Worm (Caenorhabditis elegans) whole organism, L4 larva: ENCODE results near the gene F16B12.4.

Source experiments
- D1046.2 ChIP-seq: fragments of 200-800 bp; sonication (Bioruptor generic); IDR thresholded peaks from 2 replicates; pipeline ENCODE4 v1.3.6; 2022; ENCODE audit warnings: missing genetic modification characterization, missing compliant biosample characterization
- F44E2.7 ChIP-seq: fragments of 200-800 bp; sonication (Bioruptor generic); IDR thresholded peaks from 2 replicates; pipeline ENCODE4 v2.1.2; 2022; ENCODE audit warnings: missing genetic modification characterization, missing compliant biosample characterization
- T26A8.4 ChIP-seq: fragments of 200-800 bp; sonication (Bioruptor generic); IDR thresholded peaks from 2 replicates; pipeline ENCODE4 v1.3.6; 2022; ENCODE audit warnings: missing genetic modification characterization, missing compliant biosample characterization
- Y5F2A.4 ChIP-seq: fragments of 200-800 bp; sonication (Bioruptor generic); optimal IDR thresholded peaks from 2 replicates; lab custom pipeline; 2018; ENCODE audit warnings: mild to moderate bottlenecking, missing genetic modification characterization, missing compliant biosample characterization
- aha-1 ChIP-seq: fragments of 150-350 bp; peaks from one replicate; lab custom pipeline; 2014; ENCODE audit warnings: missing biosample characterization, missing genetic modification characterization
- attf-4 ChIP-seq: sonication (generic microtip); optimal IDR thresholded peaks from 3 replicates; lab custom pipeline; 2017; ENCODE audit warnings: missing biosample characterization, missing genetic modification characterization
- ceh-20 ChIP-seq: fragments of 200-800 bp; sonication (Bioruptor generic); IDR thresholded peaks from 2 replicates; pipeline ENCODE4 v1.3.6; 2022; ENCODE audit warnings: missing genetic modification reagents, missing genetic modification characterization, missing compliant biosample characterization
- ceh-32 ChIP-seq: sonication (generic microtip); optimal IDR thresholded peaks from 2 replicates; lab custom pipeline; 2016; ENCODE audit warnings: mild to moderate bottlenecking, missing genetic modification characterization, missing compliant biosample characterization; ENCODE audit not compliant: poor library complexity
- daf-12 ChIP-seq: fragments of 150-350 bp; optimal IDR thresholded peaks from 2 replicates; lab custom pipeline; 2014; ENCODE audit warnings: missing biosample characterization, missing genetic modification reagents, missing genetic modification characterization
- daf-19 ChIP-seq: fragments of 200-800 bp; sonication (Bioruptor generic); conservative IDR thresholded peaks from 2 replicates; pipeline ENCODE4 v1.3.6; 2022; ENCODE audit warnings: missing genetic modification characterization, missing compliant biosample characterization
- dmd-6 ChIP-seq: fragments of 200-800 bp; sonication (Bioruptor generic); IDR thresholded peaks from 2 replicates; pipeline ENCODE4 v1.3.6; 2022; ENCODE audit warnings: missing genetic modification reagents, missing genetic modification characterization, missing compliant biosample characterization
- dpl-1 ChIP-seq: fragments of 150-350 bp; optimal IDR thresholded peaks from 2 replicates; lab custom pipeline; 2014; ENCODE audit warnings: missing biosample characterization, missing genetic modification reagents, missing genetic modification characterization
- duxl-1 ChIP-seq: sonication (generic microtip); optimal IDR thresholded peaks from 2 replicates; lab custom pipeline; 2016; ENCODE audit warnings: mild to moderate bottlenecking, missing genetic modification characterization, moderate library complexity, missing compliant biosample characterization; ENCODE audit not compliant: poor library complexity
- hmg-1.1 ChIP-seq: fragments of 200-800 bp; sonication (Bioruptor generic); IDR thresholded peaks from 2 replicates; pipeline ENCODE4 v1.3.6; 2022; ENCODE audit warnings: missing genetic modification reagents, missing genetic modification characterization, missing compliant biosample characterization
- lin-1 ChIP-seq: fragments of 200-800 bp; sonication (Bioruptor generic); IDR thresholded peaks from 2 replicates; pipeline ENCODE4 v1.3.6; 2022; ENCODE audit warnings: missing genetic modification reagents, missing genetic modification characterization, missing compliant biosample characterization
- lin-38 ChIP-seq: fragments of 200-800 bp; sonication (Bioruptor generic); IDR thresholded peaks from 2 replicates; pipeline ENCODE4 v1.3.6; 2022; ENCODE audit warnings: missing genetic modification reagents, missing genetic modification characterization, missing compliant biosample characterization
- lir-3 ChIP-seq: sonication (generic microtip); optimal IDR thresholded peaks from 2 replicates; lab custom pipeline; 2016; ENCODE audit warnings: mild to moderate bottlenecking, missing genetic modification characterization, missing compliant biosample characterization
- lsy-2 ChIP-seq, 2 experiments: fragments of 150-350 bp in 1 of 2; sonication (generic microtip) in 1 of 2; optimal IDR thresholded peaks; 2 replicates each; lab custom pipeline; 2014 to 2017; ENCODE audit warnings: missing biosample characterization in 2 of 2, missing genetic modification characterization in 2 of 2
- mdt-29 ChIP-seq: fragments of 200-800 bp; sonication (Bioruptor generic); IDR thresholded peaks from 2 replicates; pipeline ENCODE4 v1.3.6; 2022; ENCODE audit warnings: missing genetic modification reagents, missing genetic modification characterization, missing compliant biosample characterization
- mes-2 ChIP-seq: sonication (generic microtip); optimal IDR thresholded peaks from 2 replicates; lab custom pipeline; 2016; ENCODE audit warnings: missing genotype, mild to moderate bottlenecking, missing genetic modification characterization, missing compliant biosample characterization; ENCODE audit not compliant: poor library complexity, severe bottlenecking
- mxl-2 ChIP-seq: fragments of 200-800 bp; sonication (Bioruptor generic); conservative IDR thresholded peaks from 2 replicates; pipeline ENCODE4 v1.3.6; 2022; ENCODE audit warnings: missing genetic modification reagents, missing genetic modification characterization, missing compliant biosample characterization
- mxl-3 ChIP-seq: fragments of 200-800 bp; sonication (Bioruptor generic); optimal IDR thresholded peaks from 2 replicates; lab custom pipeline; 2018; ENCODE audit warnings: mild to moderate bottlenecking, missing genetic modification characterization, missing compliant biosample characterization
- nhr-102 ChIP-seq: sonication (generic microtip); optimal IDR thresholded peaks from 2 replicates; lab custom pipeline; 2016; ENCODE audit warnings: mild to moderate bottlenecking, missing genetic modification characterization, moderate library complexity, missing compliant biosample characterization
- nhr-111 ChIP-seq: fragments of 200-800 bp; sonication (Bioruptor generic); optimal IDR thresholded peaks from 2 replicates; lab custom pipeline; 2018; ENCODE audit warnings: mild to moderate bottlenecking, missing genetic modification characterization, missing compliant biosample characterization
- nhr-6 ChIP-seq: fragments of 150-350 bp; optimal IDR thresholded peaks from 2 replicates; lab custom pipeline; 2014; ENCODE audit warnings: missing biosample characterization, missing genetic modification characterization
- snpc-1.2 ChIP-seq: fragments of 200-800 bp; sonication (Bioruptor generic); IDR thresholded peaks from 2 replicates; pipeline ENCODE4 v1.3.6; 2022; ENCODE audit warnings: missing genetic modification reagents, missing genetic modification characterization, missing compliant biosample characterization
- spr-3 ChIP-seq: fragments of 200-800 bp; sonication (Bioruptor generic); optimal IDR thresholded peaks from 2 replicates; lab custom pipeline; 2018; ENCODE audit warnings: mild to moderate bottlenecking, missing genetic modification characterization, missing compliant biosample characterization
- tag-97 ChIP-seq: fragments of 200-800 bp; sonication (Bioruptor generic); IDR thresholded peaks from 2 replicates; pipeline ENCODE4 v1.3.6; 2022; ENCODE audit warnings: missing genetic modification characterization, missing compliant biosample characterization
- tra-1 ChIP-seq: fragments of 200-800 bp; sonication (Bioruptor generic); IDR thresholded peaks from 2 replicates; pipeline ENCODE4 v1.3.6; 2022; ENCODE audit warnings: missing genetic modification reagents, missing genetic modification characterization, missing compliant biosample characterization
- unc-62 ChIP-seq, 3 experiments: fragments of 150-350 bp in 1 of 3; sonication (generic microtip); optimal IDR thresholded peaks in 2 of 3; peaks in 1 of 3; 1 replicate in 1 of 3; 2 replicates in 2 of 3; lab custom pipeline; 2014 to 2017; ENCODE audit warnings: missing biosample characterization in 3 of 3, missing genetic modification characterization in 3 of 3, missing genetic modification reagents in 3 of 3, missing genotype in 1 of 3
- vab-7 ChIP-seq: fragments of 200-800 bp; sonication (Bioruptor generic); IDR thresholded peaks from 2 replicates; pipeline ENCODE4 v1.3.6; 2022; ENCODE audit warnings: missing genetic modification reagents, missing genetic modification characterization, missing compliant biosample characterization
- zfp-2 ChIP-seq: sonication (generic microtip); optimal IDR thresholded peaks from 2 replicates; lab custom pipeline; 2016; ENCODE audit warnings: mild to moderate bottlenecking, missing genetic modification characterization, missing compliant biosample characterization
- zip-11 ChIP-seq: fragments of 200-800 bp; sonication (Bioruptor generic); IDR thresholded peaks from 2 replicates; pipeline ENCODE4 v1.3.6; 2022; ENCODE audit warnings: missing genetic modification characterization, missing compliant biosample characterization
- ztf-11 ChIP-seq: fragments of 150-350 bp; optimal IDR thresholded peaks from 2 replicates; lab custom pipeline; 2014; ENCODE audit warnings: missing biosample characterization, missing genetic modification characterization

F16B12.4 gene

DNA sequence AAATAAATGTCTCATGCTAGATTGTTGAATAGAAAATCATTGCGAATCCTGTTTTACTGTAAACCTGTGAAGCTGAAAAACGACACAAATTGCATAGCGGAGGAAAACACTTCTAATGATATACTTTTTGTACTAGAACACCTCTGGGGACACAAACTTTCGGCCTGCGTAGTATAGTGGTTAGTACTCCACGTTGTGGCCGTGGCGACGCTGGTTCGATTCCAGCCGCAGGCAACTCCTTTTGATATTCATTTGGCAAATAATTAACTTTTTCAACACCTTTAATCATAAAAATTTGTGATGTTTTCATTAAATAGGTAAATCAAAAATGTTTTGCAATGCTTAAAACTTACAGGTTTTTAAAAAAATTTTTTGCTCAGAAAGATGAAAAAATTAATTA lies 36.4 kb upstream of the F16B12.4 start (continued):
- TF ChIP-seq ceh-20 (GFP tag; lab: Robert Waterston, UW) (0 out of 2 replicates have a peak, but pooled peaks have one; percentile 27), ceh-32 (tag; lab: Kevin White, UChicago) (no peak), nhr-102 (tag; lab: Kevin White, UChicago) (no peak), vab-7 (GFP tag; lab: Robert Waterston, UW) (peak; percentile 68; the same call in 1 of the 2 replicates), dmd-6 (GFP tag; lab: Robert Waterston, UW) (peak; percentile 39), lin-1 (peak; percentile 74; the same call in 1 of the 2 replicates), F44E2.7 (GFP tag; lab: Robert Waterston, UW) (no peak), spr-3 (GFP tag; lab: Kevin White, UChicago) (no peak), T26A8.4 (GFP tag; lab: Robert Waterston, UW) (peak; percentile 47; the same call in 1 of the 2 replicates), D1046.2 (0 out of 2 replicates have a peak, but pooled peaks have one; percentile 10), tra-1 (GFP tag; lab: Robert Waterston, UW) (peak; percentile 42; the same call in 1 of the 2 replicates), daf-12 (tag; lab: Kevin White, UChicago) (no peak), mes-2 (tag; lab: Kevin White, UChicago) (peak; percentile 54), hmg-1.1 (GFP tag; lab: Robert Waterston, UW) (peak; percentile 52; the same call in 1 of the 2 replicates), lsy-2 (tag; optimal IDR thresholded peaks at IDR 0.05; lab: Kevin White, UChicago) (no peak), lir-3 (tag; lab: Kevin White, UChicago) (no peak), lin-38 (GFP tag; lab: Robert Waterston, UW) (peak; percentile 60), tag-97 (GFP tag; lab: Robert Waterston, UW) (no peak), aha-1 (tag; lab: Kevin White, UChicago) (peak; percentile 9), snpc-1.2 (peak; percentile 81), daf-19 (peak; percentile 74), ztf-11 (no peak)

DNA sequence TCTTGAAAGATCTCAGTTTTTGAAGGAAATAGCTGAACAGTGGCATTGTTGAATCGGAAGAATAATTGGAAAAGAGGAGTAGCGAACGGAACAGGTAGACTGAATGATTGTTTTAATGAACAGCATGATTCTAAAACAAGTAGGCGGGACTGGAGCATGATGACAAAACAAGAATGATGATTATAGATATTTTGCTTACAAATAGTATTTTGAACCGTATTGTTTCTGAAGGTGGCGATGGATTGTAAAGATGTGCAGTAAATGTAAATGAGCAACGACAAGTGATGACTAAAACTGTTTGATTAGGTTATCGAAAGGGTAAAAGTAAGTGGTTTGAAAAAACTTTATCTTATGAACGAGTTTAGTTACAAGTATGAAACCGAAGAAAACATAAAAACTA lies 35.8 kb upstream of the F16B12.4 start, which contains the start of gene F28H6.8:
Gene F28H6.8, minus strand, starts transcription at position 101 of the 400 bp plus-strand sequence.
- TF ChIP-seq attf-4, result no peak
- no peak for TF ChIP-seq zfp-2 (tag; lab: Kevin White, UChicago)
- TF ChIP-seq zip-11 (GFP tag; lab: Robert Waterston, UW), result no peak
- no peak for TF ChIP-seq mdt-29 (GFP tag; lab: Robert Waterston, UW)
- no peak for TF ChIP-seq nhr-6 (tag; lab: Kevin White, UChicago)
- no peak for TF ChIP-seq aha-1 (tag; lab: Kevin White, UChicago)
- TF ChIP-seq daf-12 (tag; lab: Kevin White, UChicago), result no peak
- peak in 1 of 2 experiments; percentile 71 for TF ChIP-seq unc-62 (GFP tag; optimal IDR thresholded peaks at IDR 0.05 in 1 of 2; lab: Kevin White, UChicago)
- no peak for TF ChIP-seq unc-62 (tag; optimal IDR thresholded peaks at IDR 0.05; lab: Kevin White, UChicago)

DNA sequence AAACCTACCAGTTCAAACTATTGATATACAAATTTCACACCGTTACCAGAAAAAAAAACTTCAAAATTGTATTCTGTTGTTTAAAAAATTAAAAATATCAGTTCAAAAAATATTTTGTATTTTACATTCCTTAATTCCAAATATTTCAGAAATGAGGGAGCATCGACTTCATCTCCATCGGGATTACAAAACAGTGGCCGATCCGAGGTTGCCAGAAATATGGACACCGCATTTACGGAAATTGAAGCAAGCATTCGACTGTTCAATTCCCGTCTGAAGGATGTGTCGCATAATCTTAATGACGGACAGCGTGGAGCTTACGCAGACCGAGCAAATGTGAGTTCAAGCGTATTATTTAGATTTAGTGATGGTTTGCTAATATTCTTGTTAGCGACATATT lies 34.2 kb upstream of the F16B12.4 start:
- TF ChIP-seq mxl-3 (GFP tag; lab: Kevin White, UChicago), result no peak
- TF ChIP-seq Y5F2A.4 (GFP tag; lab: Kevin White, UChicago), result no peak
- no peak for TF ChIP-seq mxl-2 (GFP tag; lab: Robert Waterston, UW)
- TF ChIP-seq dpl-1, result no peak
- peak in 1 of 2 experiments; percentile 62 for TF ChIP-seq unc-62 (GFP tag; optimal IDR thresholded peaks at IDR 0.05 in 1 of 2; lab: Kevin White, UChicago)
- no peak for TF ChIP-seq unc-62 (tag; optimal IDR thresholded peaks at IDR 0.05; lab: Kevin White, UChicago)
- TF ChIP-seq duxl-1, result no peak
- TF ChIP-seq, all 104 proteins: peak for 1

DNA sequence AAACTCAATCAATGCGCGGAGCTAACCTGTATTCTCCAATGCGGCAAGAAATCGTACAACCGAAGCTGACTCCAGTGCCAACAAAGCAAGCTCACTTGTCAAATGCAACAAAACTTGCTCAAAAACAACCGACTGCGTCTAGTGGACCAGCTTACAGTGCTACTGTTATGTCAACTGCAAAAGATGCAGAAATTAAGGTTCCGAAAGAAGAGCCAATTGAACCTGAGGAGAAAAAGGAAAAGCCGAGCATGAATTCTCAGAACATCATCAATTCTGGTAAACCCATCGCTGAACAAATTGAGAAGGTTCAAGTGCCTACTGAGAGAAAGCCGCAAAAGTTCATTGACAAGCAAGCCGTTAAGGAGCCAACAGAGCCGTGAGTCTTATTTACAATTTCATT lies 33.0 kb upstream of the F16B12.4 start:
- peak; percentile 90 for TF ChIP-seq aha-1 (tag; lab: Kevin White, UChicago)
- no peak for TF ChIP-seq nhr-111 (GFP tag; lab: Kevin White, UChicago)
- TF ChIP-seq, all 104 proteins: peak for 1
